Worm (Caenorhabditis elegans) whole organism, L4 larva: Measurements from ENCODE around the gene ram-5.

Experiments
- F10B5.3 ChIP-seq: sonication (generic microtip); optimal IDR thresholded peaks from 2 replicates; lab custom pipeline; 2016; ENCODE audit warnings: mild to moderate bottlenecking, missing genetic modification characterization, missing compliant biosample characterization
- F44E2.7 ChIP-seq: fragments of 200-800 bp; sonication (Bioruptor generic); IDR thresholded peaks from 2 replicates; pipeline ENCODE4 v2.1.2; 2022; ENCODE audit warnings: missing genetic modification characterization, missing compliant biosample characterization
- aha-1 ChIP-seq: fragments of 150-350 bp; peaks from one replicate; lab custom pipeline; 2014; ENCODE audit warnings: missing biosample characterization, missing genetic modification characterization
- ceh-62 ChIP-seq: sonication (generic microtip); optimal IDR thresholded peaks from 2 replicates; lab custom pipeline; 2017; ENCODE audit warnings: missing biosample characterization, missing genetic modification characterization
- daf-16 ChIP-seq, 3 experiments: sonication (generic microtip); optimal IDR thresholded peaks; 2 replicates each; lab custom pipeline; 2016 to 2017; ENCODE audit warnings: missing genetic modification characterization in 3 of 3, missing genetic modification reagents in 3 of 3, mild to moderate bottlenecking in 2 of 3, missing compliant biosample characterization in 2 of 3, missing biosample characterization in 1 of 3, moderate library complexity in 1 of 3
- dmd-6 ChIP-seq: fragments of 200-800 bp; sonication (Bioruptor generic); IDR thresholded peaks from 2 replicates; pipeline ENCODE4 v1.3.6; 2022; ENCODE audit warnings: missing genetic modification reagents, missing genetic modification characterization, missing compliant biosample characterization
- dmd-8 ChIP-seq: fragments of 200-800 bp; sonication (Bioruptor generic); IDR thresholded peaks from 2 replicates; pipeline ENCODE4 v1.3.6; 2022; ENCODE audit warnings: missing genetic modification characterization, missing compliant biosample characterization
- dve-1 ChIP-seq: sonication (generic microtip); optimal IDR thresholded peaks from 2 replicates; lab custom pipeline; 2017; ENCODE audit warnings: antibody characterized with exemption, mild to moderate bottlenecking, missing genetic modification characterization, missing compliant biosample characterization; ENCODE audit not compliant: insufficient read depth
- egl-43 ChIP-seq: fragments of 200-800 bp; sonication (Bioruptor generic); IDR thresholded peaks from 2 replicates; pipeline ENCODE4 v1.3.6; 2022; ENCODE audit warnings: missing genetic modification reagents, missing genetic modification characterization, missing compliant biosample characterization
- fos-1 ChIP-seq: fragments of 150-350 bp; optimal IDR thresholded peaks from 2 replicates; lab custom pipeline; 2014; ENCODE audit warnings: missing biosample characterization, missing genetic modification characterization
- hlh-11 ChIP-seq: fragments of 200-800 bp; sonication (Bioruptor generic); optimal IDR thresholded peaks from 2 replicates; lab custom pipeline; 2018; ENCODE audit warnings: mild to moderate bottlenecking, missing genetic modification characterization, missing compliant biosample characterization
- hlh-30 ChIP-seq: sonication (generic microtip); optimal IDR thresholded peaks from 2 replicates; lab custom pipeline; 2017; ENCODE audit warnings: antibody characterized with exemption, mild to moderate bottlenecking, missing genetic modification characterization, missing compliant biosample characterization; ENCODE audit not compliant: insufficient read depth
- lin-1 ChIP-seq: fragments of 200-800 bp; sonication (Bioruptor generic); IDR thresholded peaks from 2 replicates; pipeline ENCODE4 v1.3.6; 2022; ENCODE audit warnings: missing genetic modification reagents, missing genetic modification characterization, missing compliant biosample characterization
- lin-15B ChIP-seq: fragments of 150-350 bp; sonication (generic microtip); optimal IDR thresholded peaks from 3 replicates; lab custom pipeline; 2014; ENCODE audit warnings: missing biosample characterization, missing genetic modification characterization
- lin-38 ChIP-seq: fragments of 200-800 bp; sonication (Bioruptor generic); IDR thresholded peaks from 2 replicates; pipeline ENCODE4 v1.3.6; 2022; ENCODE audit warnings: missing genetic modification reagents, missing genetic modification characterization, missing compliant biosample characterization
- lsy-2 ChIP-seq, 2 experiments: fragments of 150-350 bp in 1 of 2; sonication (generic microtip) in 1 of 2; optimal IDR thresholded peaks; 2 replicates each; lab custom pipeline; 2014 to 2017; ENCODE audit warnings: missing biosample characterization in 2 of 2, missing genetic modification characterization in 2 of 2
- mdt-29 ChIP-seq: fragments of 200-800 bp; sonication (Bioruptor generic); IDR thresholded peaks from 2 replicates; pipeline ENCODE4 v1.3.6; 2022; ENCODE audit warnings: missing genetic modification reagents, missing genetic modification characterization, missing compliant biosample characterization
- mes-2 ChIP-seq: sonication (generic microtip); optimal IDR thresholded peaks from 2 replicates; lab custom pipeline; 2016; ENCODE audit warnings: missing genotype, mild to moderate bottlenecking, missing genetic modification characterization, missing compliant biosample characterization; ENCODE audit not compliant: poor library complexity, severe bottlenecking
- mxl-3 ChIP-seq: fragments of 200-800 bp; sonication (Bioruptor generic); optimal IDR thresholded peaks from 2 replicates; lab custom pipeline; 2018; ENCODE audit warnings: mild to moderate bottlenecking, missing genetic modification characterization, missing compliant biosample characterization
- nhr-28 ChIP-seq: fragments of 150-350 bp; optimal IDR thresholded peaks from 2 replicates; lab custom pipeline; 2014; ENCODE audit warnings: missing biosample characterization, missing genetic modification characterization
- pha-4 ChIP-seq, 2 experiments: fragments of 150-350 bp in 1 of 2; fragments of 200-800 bp in 1 of 2; sonication (Bioruptor generic) in 1 of 2; IDR thresholded peaks in 1 of 2; optimal IDR thresholded peaks in 1 of 2; 2 replicates each; pipeline versions ENCODE4 v1.3.6 to Lab custom; 2014 to 2022; ENCODE audit warnings: missing genetic modification characterization in 2 of 2, missing genetic modification reagents in 2 of 2, missing biosample characterization in 1 of 2, missing compliant biosample characterization in 1 of 2
- php-3 ChIP-seq: fragments of 200-800 bp; sonication (Bioruptor generic); IDR thresholded peaks from 2 replicates; pipeline ENCODE4 v1.3.6; 2022; ENCODE audit warnings: missing genetic modification reagents, missing genetic modification characterization, missing compliant biosample characterization
- pqm-1 ChIP-seq: sonication (generic microtip); optimal IDR thresholded peaks from 2 replicates; lab custom pipeline; 2017; ENCODE audit warnings: missing biosample characterization, missing genetic modification characterization
- saeg-2 ChIP-seq: fragments of 200-800 bp; sonication (Bioruptor generic); IDR thresholded peaks from 2 replicates; pipeline ENCODE4 v1.3.6; 2022; ENCODE audit warnings: missing genetic modification reagents, missing genetic modification characterization, missing compliant biosample characterization
- set-16 ChIP-seq: fragments of 200-800 bp; sonication (Bioruptor generic); IDR thresholded peaks from 2 replicates; pipeline ENCODE4 v1.3.6; 2022; ENCODE audit warnings: missing genetic modification reagents, missing genetic modification characterization, missing compliant biosample characterization
- tag-97 ChIP-seq: fragments of 200-800 bp; sonication (Bioruptor generic); IDR thresholded peaks from 2 replicates; pipeline ENCODE4 v1.3.6; 2022; ENCODE audit warnings: missing genetic modification characterization, missing compliant biosample characterization
- tra-1 ChIP-seq: fragments of 200-800 bp; sonication (Bioruptor generic); IDR thresholded peaks from 2 replicates; pipeline ENCODE4 v1.3.6; 2022; ENCODE audit warnings: missing genetic modification reagents, missing genetic modification characterization, missing compliant biosample characterization
- unc-39 ChIP-seq: sonication (generic microtip); optimal IDR thresholded peaks from 2 replicates; lab custom pipeline; 2017; ENCODE audit warnings: missing biosample characterization, missing genetic modification characterization
- unc-62 ChIP-seq, 3 experiments: fragments of 150-350 bp in 1 of 3; sonication (generic microtip); optimal IDR thresholded peaks in 2 of 3; peaks in 1 of 3; 1 replicate in 1 of 3; 2 replicates in 2 of 3; lab custom pipeline; 2014 to 2017; ENCODE audit warnings: missing biosample characterization in 3 of 3, missing genetic modification characterization in 3 of 3, missing genetic modification reagents in 3 of 3, missing genotype in 1 of 3
- zfp-3 ChIP-seq: fragments of 200-800 bp; sonication (Bioruptor generic); conservative IDR thresholded peaks from 2 replicates; pipeline ENCODE4 v1.3.6; 2022; ENCODE audit warnings: missing genetic modification reagents, missing genetic modification characterization, missing compliant biosample characterization
- ztf-7 ChIP-seq: fragments of 150-350 bp; optimal IDR thresholded peaks from 2 replicates; lab custom pipeline; 2014; ENCODE audit warnings: missing biosample characterization, missing genetic modification characterization

Gene ram-5

ce11 chrX:14503800-14504550, 46.0 kb upstream of the ram-5 start, which contains the start of gene M163.1:
Gene M163.1, minus strand, starts transcription at chrX:14503824.
- TF ChIP-seq hlh-30 (tag; lab: Kevin White, UChicago) (peak; percentile 76), F44E2.7 (GFP tag; lab: Robert Waterston, UW) (0 out of 2 replicates have a peak, but pooled peaks have one; percentile 48), aha-1 (tag; lab: Kevin White, UChicago) (peak; percentile 95), mdt-29 (0 out of 2 replicates have a peak, but pooled peaks have one; percentile 11), hlh-11 (peak; percentile 38), ztf-7 (tag; lab: Kevin White, UChicago) (no peak), mes-2 (peak; percentile 1), unc-62 (GFP tag; optimal IDR thresholded peaks at IDR 0.05 in 1 of 2; lab: Kevin White, UChicago) (peak in 1 of 2 experiments; percentile 91), unc-62 (tag; optimal IDR thresholded peaks at IDR 0.05; lab: Kevin White, UChicago) (no peak), egl-43 (0 out of 2 replicates have a peak, but pooled peaks have one; percentile 11), pqm-1 (peak; percentile 49), dmd-6 (GFP tag; lab: Robert Waterston, UW) (peak; percentile 56), lsy-2 (tag; optimal IDR thresholded peaks at IDR 0.05; lab: Kevin White, UChicago) (no peak), set-16 (GFP tag; lab: Robert Waterston, UW) (peak; percentile 84), dve-1 (tag; lab: Kevin White, UChicago) (peak; percentile 42), tag-97 (GFP tag; lab: Robert Waterston, UW) (no peak), daf-16 (GFP tag; optimal IDR thresholded peaks at IDR 0.05; lab: Kevin White, UChicago) (no peak), daf-16 (tag; optimal IDR thresholded peaks at IDR 0.05; lab: Kevin White, UChicago) (peak; percentile 57), pha-4 (GFP tag; IDR thresholded peaks at IDR 0.05; lab: Robert Waterston, UW) (no peak), pha-4 (tag; optimal IDR thresholded peaks at IDR 0.05; lab: Kevin White, UChicago) (no peak), zfp-3 (GFP tag; lab: Robert Waterston, UW) (no peak), lin-38 (GFP tag; lab: Robert Waterston, UW) (0 out of 2 replicates have a peak, but pooled peaks have one; percentile 18), nhr-28 (tag; lab: Kevin White, UChicago) (peak; percentile 37), ceh-62 (no peak), tra-1 (GFP tag; lab: Robert Waterston, UW) (0 out of 2 replicates have a peak, but pooled peaks have one; percentile 28)

- no peak for TF ChIP-seq unc-39 (tag; lab: Kevin White, UChicago)
- TF ChIP-seq tra-1 (GFP tag; lab: Robert Waterston, UW): 0 out of 2 replicates have a peak, but pooled peaks have one; percentile 12
- TF ChIP-seq dve-1 (tag; lab: Kevin White, UChicago): peak; percentile 54
- TF ChIP-seq hlh-11: peak; percentile 41
- TF ChIP-seq daf-16 (GFP tag; optimal IDR thresholded peaks at IDR 0.05; lab: Kevin White, UChicago): no peak
- TF ChIP-seq daf-16 (tag; optimal IDR thresholded peaks at IDR 0.05; lab: Kevin White, UChicago): peak; percentile 36
- TF ChIP-seq php-3 (GFP tag; lab: Robert Waterston, UW): peak; percentile 41; the same call in 1 of the 2 replicates
- 0 out of 2 replicates have a peak, but pooled peaks have one; percentile 22 for TF ChIP-seq dmd-8 (GFP tag; lab: Robert Waterston, UW)
- TF ChIP-seq lin-15B: no peak
- TF ChIP-seq lin-1: 0 out of 2 replicates have a peak, but pooled peaks have one; percentile 20
- TF ChIP-seq nhr-28 (tag; lab: Kevin White, UChicago): peak; percentile 83
- TF ChIP-seq dmd-6 (GFP tag; lab: Robert Waterston, UW): peak; percentile 35
- TF ChIP-seq saeg-2 (GFP tag; lab: Robert Waterston, UW): no peak
- no peak for TF ChIP-seq fos-1
- peak; percentile 72 for TF ChIP-seq pqm-1
- TF ChIP-seq F44E2.7 (GFP tag; lab: Robert Waterston, UW): 0 out of 2 replicates have a peak, but pooled peaks have one; percentile 0
- TF ChIP-seq F10B5.3 (tag; lab: Kevin White, UChicago): peak; percentile 7
- TF ChIP-seq mxl-3 (GFP tag; lab: Kevin White, UChicago): peak; percentile 47
Observed at ce11 chrX:14504551-14504902, 45.4 kb upstream of the ram-5 start.
